Worm (Caenorhabditis elegans) whole organism, L3 larva: Measurements from ENCODE around the gene Y39E4B.10.

Experiments used
- ZK546.5 ChIP-seq: sonication (generic microtip); optimal IDR thresholded peaks from 2 replicates; lab custom pipeline; 2017; ENCODE audit warnings: missing biosample characterization, missing genetic modification characterization
- ceh-28 ChIP-seq: fragments of 150-350 bp; optimal IDR thresholded peaks from 2 replicates; lab custom pipeline; 2014; ENCODE audit warnings: missing biosample characterization, missing genetic modification reagents, missing genetic modification characterization
- ceh-9 ChIP-seq: sonication (generic microtip); optimal IDR thresholded peaks from 2 replicates; lab custom pipeline; 2018; ENCODE audit warnings: missing biosample characterization, missing genetic modification characterization
- daf-12 ChIP-seq: fragments of 150-350 bp; optimal IDR thresholded peaks from 2 replicates; lab custom pipeline; 2014; ENCODE audit warnings: missing biosample characterization, missing genetic modification reagents, missing genetic modification characterization
- egl-27 ChIP-seq: sonication (generic microtip); optimal IDR thresholded peaks from 4 replicates; lab custom pipeline; 2017; ENCODE audit warnings: missing biosample characterization, missing genetic modification reagents, missing genetic modification characterization
- egl-5 ChIP-seq: fragments of 150-350 bp; optimal IDR thresholded peaks from 2 replicates; lab custom pipeline; 2017; ENCODE audit warnings: missing biosample characterization, missing genetic modification reagents, missing genetic modification characterization, inconsistent platforms
- elt-2 ChIP-seq: sonication (generic microtip); optimal IDR thresholded peaks from 2 replicates; lab custom pipeline; 2016; ENCODE audit warnings: missing genetic modification reagents, mild to moderate bottlenecking, missing genetic modification characterization, missing compliant biosample characterization
- elt-3 ChIP-seq, 3 experiments: fragments of 150-350 bp in 1 of 3; sonication (generic microtip) in 2 of 3; optimal IDR thresholded peaks; 2 replicates in 2 of 3; 4 replicates in 1 of 3; lab custom pipeline; 2014 to 2017; ENCODE audit warnings: missing biosample characterization in 3 of 3, missing genetic modification characterization in 3 of 3
- eor-1 ChIP-seq, 2 experiments: fragments of 150-350 bp; optimal IDR thresholded peaks; 2 replicates each; lab custom pipeline; 2014 to 2018; ENCODE audit warnings: missing biosample characterization in 2 of 2, missing genetic modification characterization in 2 of 2
- fkh-10 ChIP-seq: sonication (generic microtip); optimal IDR thresholded peaks from 2 replicates; lab custom pipeline; 2017; ENCODE audit warnings: missing biosample characterization, missing genetic modification reagents, missing genetic modification characterization
- fos-1 ChIP-seq: fragments of 150-350 bp; optimal IDR thresholded peaks from 2 replicates; lab custom pipeline; 2014; ENCODE audit warnings: missing biosample characterization, missing genetic modification characterization
- hmg-11 ChIP-seq: sonication (generic microtip); optimal IDR thresholded peaks from 2 replicates; lab custom pipeline; 2016; ENCODE audit warnings: missing genetic modification characterization, missing compliant biosample characterization
- jun-1 ChIP-seq: fragments of 150-350 bp; optimal IDR thresholded peaks from 2 replicates; lab custom pipeline; 2014; ENCODE audit warnings: missing biosample characterization, missing genetic modification reagents, missing genetic modification characterization
- lin-15B ChIP-seq: fragments of 150-350 bp; optimal IDR thresholded peaks from 2 replicates; lab custom pipeline; 2014; ENCODE audit warnings: missing biosample characterization, missing genetic modification characterization
- nfya-1 ChIP-seq: sonication (generic microtip); optimal IDR thresholded peaks from 2 replicates; lab custom pipeline; 2017; ENCODE audit warnings: missing genetic modification characterization, mild to moderate bottlenecking, missing compliant biosample characterization, antibody characterized with exemption, moderate library complexity; ENCODE audit not compliant: insufficient read depth
- nhr-11 ChIP-seq: fragments of 150-350 bp; optimal IDR thresholded peaks from 2 replicates; lab custom pipeline; 2014; ENCODE audit warnings: missing biosample characterization, missing genetic modification characterization
- nhr-23 ChIP-seq: fragments of 150-350 bp; optimal IDR thresholded peaks from 2 replicates; lab custom pipeline; 2014; ENCODE audit warnings: missing biosample characterization, missing genetic modification reagents, missing genetic modification characterization
- nhr-25 ChIP-seq: sonication (generic microtip); optimal IDR thresholded peaks from 2 replicates; lab custom pipeline; 2017; ENCODE audit warnings: missing biosample characterization, missing genetic modification characterization
- nhr-43 ChIP-seq: sonication (generic microtip); optimal IDR thresholded peaks from 2 replicates; lab custom pipeline; 2016; ENCODE audit warnings: mild to moderate bottlenecking, missing genetic modification characterization, missing compliant biosample characterization; ENCODE audit not compliant: poor library complexity, severe bottlenecking
- nhr-67 ChIP-seq: fragments of 150-350 bp; optimal IDR thresholded peaks from 2 replicates; lab custom pipeline; 2014; ENCODE audit warnings: missing biosample characterization, missing genetic modification characterization
- nhr-76 ChIP-seq: fragments of 150-350 bp; sonication (generic microtip); optimal IDR thresholded peaks from 5 replicates; lab custom pipeline; 2014; ENCODE audit warnings: missing biosample characterization, missing genetic modification characterization
- pha-4 ChIP-seq: fragments of 150-350 bp; optimal IDR thresholded peaks from 2 replicates; lab custom pipeline; 2014; ENCODE audit warnings: missing biosample characterization, missing genetic modification reagents, missing genetic modification characterization
- snpc-4 ChIP-seq: fragments of 150-350 bp; optimal IDR thresholded peaks from 2 replicates; lab custom pipeline; 2014; ENCODE audit warnings: missing biosample characterization, missing genetic modification characterization
- tbx-2 ChIP-seq: sonication (generic microtip); optimal IDR thresholded peaks from 2 replicates; lab custom pipeline; 2016; ENCODE audit warnings: mild to moderate bottlenecking, missing genetic modification characterization, missing compliant biosample characterization
- unc-62 ChIP-seq: fragments of 150-350 bp; sonication (generic microtip); optimal IDR thresholded peaks from 4 replicates; lab custom pipeline; 2014; ENCODE audit warnings: missing biosample characterization, missing genetic modification reagents, missing genetic modification characterization
- ztf-11 ChIP-seq: fragments of 150-350 bp; optimal IDR thresholded peaks from 2 replicates; lab custom pipeline; 2014; ENCODE audit warnings: missing biosample characterization, missing genetic modification characterization

Y39E4B.10 gene

ce11 chrIII:13105497-13105896 lies 47.2 kb downstream of the Y39E4B.10 start:
- TF ChIP-seq elt-2 (tag; lab: Kevin White, UChicago) (peak; percentile 4), snpc-4 (tag; lab: Kevin White, UChicago) (no peak), pha-4 (tag; lab: Kevin White, UChicago) (peak; percentile 30)
- TF ChIP-seq, all 47 proteins: peak for 2

- TF ChIP-seq jun-1 (tag; lab: Kevin White, UChicago) (no peak), lin-15B (tag; lab: Kevin White, UChicago) (no peak), daf-12 (tag; lab: Kevin White, UChicago) (no peak), egl-5 (tag; lab: Kevin White, UChicago) (no peak)
Observed at ce11 chrIII:13104410-13104809, 48.2 kb downstream of the Y39E4B.10 start.

DNA sequence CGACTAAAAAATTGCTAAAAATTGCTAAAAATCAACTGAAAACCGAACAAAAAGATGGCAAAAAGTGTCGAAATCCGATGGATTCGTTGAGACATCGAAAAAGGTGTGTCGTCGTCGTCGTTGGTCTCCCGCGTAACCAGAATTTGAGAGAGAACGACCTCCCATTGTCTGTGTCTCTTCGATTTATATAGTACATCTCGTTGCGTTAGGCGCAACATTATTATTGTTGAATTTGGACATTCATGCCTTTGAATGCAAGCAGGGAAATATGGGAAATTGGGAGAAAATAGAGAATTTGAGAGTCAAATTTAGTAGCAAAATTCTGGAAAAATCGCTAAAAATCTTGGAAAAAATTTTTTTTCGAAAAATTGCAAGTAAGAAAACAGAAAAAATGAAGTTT lies 48.7 kb downstream of the Y39E4B.10 start:
- TF ChIP-seq nhr-11 (tag; lab: Kevin White, UChicago) (no peak), hmg-11 (peak; percentile 36), nhr-25 (peak; percentile 22), fkh-10 (GFP tag; lab: Kevin White, UChicago) (no peak), elt-3 (tag; optimal IDR thresholded peaks at IDR 0.05; lab: Kevin White, UChicago) (no peak)

- TF ChIP-seq fos-1 = no peak
- TF ChIP-seq ZK546.5 (tag; lab: Kevin White, UChicago) = no peak
- peak; percentile 51 for TF ChIP-seq nhr-25
- TF ChIP-seq ztf-11 (tag; lab: Kevin White, UChicago) = no peak
- no peak for TF ChIP-seq nhr-76 (tag; lab: Kevin White, UChicago)
- TF ChIP-seq ceh-9 (tag; lab: Kevin White, UChicago) = no peak
- TF ChIP-seq lin-15B (tag; lab: Kevin White, UChicago) = no peak
- TF ChIP-seq nhr-43 = peak; percentile 19
- peak; percentile 55 for TF ChIP-seq ceh-28
- no peak for TF ChIP-seq eor-1 (tag; optimal IDR thresholded peaks at IDR 0.05; lab: Kevin White, UChicago)
- no peak for TF ChIP-seq tbx-2
- TF ChIP-seq unc-62 = no peak
- TF ChIP-seq nhr-23 (tag; lab: Kevin White, UChicago) = peak; percentile 22
Observed at ce11 chrIII:13101070-13101469, 51.6 kb downstream of the Y39E4B.10 start.

DNA sequence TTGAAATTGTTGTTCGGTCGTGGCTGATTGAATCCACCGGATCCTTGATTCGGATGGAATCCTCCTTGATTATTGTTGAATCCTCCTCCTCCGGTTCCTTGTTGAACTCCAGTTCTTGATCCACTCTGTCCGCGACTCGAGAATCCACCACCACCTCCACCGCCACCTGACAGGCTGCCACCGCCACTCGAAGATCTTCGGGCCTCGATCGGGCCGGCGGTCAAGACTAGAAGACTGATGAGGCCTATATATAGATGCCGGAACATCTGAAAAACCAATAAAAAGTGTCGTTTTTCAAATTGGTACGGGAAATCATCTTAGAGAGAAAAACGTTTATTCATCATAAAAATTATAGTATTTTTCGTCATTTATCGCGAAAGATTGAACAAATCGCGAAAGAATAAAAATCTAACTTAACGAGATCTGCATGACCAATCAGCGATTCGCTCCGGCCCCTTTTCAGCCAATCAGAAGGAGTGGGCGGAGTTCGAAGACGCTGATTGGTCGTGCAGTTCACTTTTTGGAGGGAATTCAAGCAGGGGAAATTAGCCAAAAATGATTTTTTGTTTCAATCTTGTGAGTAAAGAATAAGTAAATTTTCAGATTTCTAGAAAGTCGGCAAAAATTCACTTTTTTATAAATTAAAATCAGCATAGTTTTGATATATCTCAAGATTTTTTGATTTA lies 53.3 kb downstream of the Y39E4B.10 start, which contains the start of gene pqn-83:
TSS of gene pqn-83 (minus strand) at position 272 of the 686 bp plus-strand sequence.
- TF ChIP-seq daf-12 (tag; lab: Kevin White, UChicago) (no peak), nfya-1 (tag; lab: Kevin White, UChicago) (peak; percentile 78)

DNA sequence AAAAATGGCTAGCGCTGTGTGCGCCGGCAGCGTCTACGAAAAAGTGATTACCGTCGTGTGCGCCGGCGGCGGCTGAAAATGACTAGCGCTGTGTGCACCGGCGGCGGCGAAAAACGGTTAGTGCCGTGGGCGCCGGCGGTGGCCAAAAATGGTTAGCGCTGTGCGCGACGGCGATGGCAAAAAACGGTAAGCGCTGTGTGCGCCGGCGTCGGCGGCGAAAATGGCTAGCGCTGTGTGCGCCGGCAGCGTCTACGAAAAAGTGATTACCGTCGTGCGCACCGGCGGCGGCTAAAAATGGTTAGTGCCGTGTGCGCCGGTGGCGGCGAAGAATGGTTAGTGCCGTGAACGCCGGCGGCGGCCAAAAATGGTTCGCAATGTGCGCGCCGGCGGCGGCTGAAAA lies 60.3 kb downstream of the Y39E4B.10 start:
- no peak for TF ChIP-seq nhr-67 (tag; lab: Kevin White, UChicago)
- TF ChIP-seq hmg-11 = no peak
- TF ChIP-seq egl-27 = no peak
